Fruit fly (Drosophila melanogaster) whole organism, embryonic: ENCODE measurements around the gene CG17154.

ENCODE experiments used
- Atf3 ChIP-seq: fragments of 200-800 bp; sonication (Bioruptor generic); optimal IDR thresholded peaks from 3 replicates; lab custom pipeline; 2016; ENCODE audit warnings: missing biosample characterization, missing genetic modification characterization
- Bgb ChIP-seq: fragments of 200-800 bp; sonication (Bioruptor generic); IDR thresholded peaks from 2 replicates; pipeline ENCODE4 v1.3.6; 2022; ENCODE audit warnings: missing biosample characterization, missing genetic modification characterization; ENCODE audit not compliant: partially characterized antibody
- Blimp-1 ChIP-seq: fragments of 200-800 bp; sonication (Bioruptor generic); optimal IDR thresholded peaks from 3 replicates; lab custom pipeline; 2018; ENCODE audit warnings: missing biosample characterization, missing genetic modification characterization, mild to moderate bottlenecking, moderate library complexity, missing genetic modification reagents
- CG11695 ChIP-seq: fragments of 200-800 bp; sonication (Bioruptor generic); IDR thresholded peaks from 3 replicates; pipeline ENCODE4 v1.3.6; 2022; ENCODE audit warnings: missing biosample characterization, missing genetic modification characterization
- CG15696 ChIP-seq: fragments of 200-800 bp; sonication (Bioruptor generic); optimal IDR thresholded peaks from 2 replicates; lab custom pipeline; 2019; ENCODE audit warnings: missing biosample characterization, mild to moderate bottlenecking, missing genetic modification characterization, moderate library complexity
- CG1603 ChIP-seq: fragments of 200-800 bp; sonication (Bioruptor generic); optimal IDR thresholded peaks from 2 replicates; lab custom pipeline; 2019; ENCODE audit warnings: missing biosample characterization, mild to moderate bottlenecking, missing genetic modification characterization, moderate library complexity
- CG16813 ChIP-seq: fragments of 200-800 bp; sonication (Bioruptor generic); IDR thresholded peaks from 3 replicates; pipeline ENCODE4 v1.3.6; 2022; ENCODE audit warnings: missing biosample characterization, missing genetic modification characterization; ENCODE audit not compliant: partially characterized antibody
- CG16815 ChIP-seq: fragments of 200-800 bp; sonication (Bioruptor generic); optimal IDR thresholded peaks from 3 replicates; lab custom pipeline; 2017; ENCODE audit warnings: missing biosample characterization, mild to moderate bottlenecking, missing genetic modification characterization
- CG17912 ChIP-seq: fragments of 200-800 bp; sonication (Bioruptor generic); optimal IDR thresholded peaks from 2 replicates; lab custom pipeline; 2018; ENCODE audit warnings: missing biosample characterization, mild to moderate bottlenecking, missing genetic modification characterization
- CG18262 ChIP-seq: fragments of 200-800 bp; optimal IDR thresholded peaks from 3 replicates; lab custom pipeline; 2019; ENCODE audit warnings: missing biosample characterization, mild to moderate bottlenecking, missing genetic modification characterization, moderate library complexity
- CG18599 ChIP-seq: fragments of 200-800 bp; sonication (Bioruptor generic); optimal IDR thresholded peaks from 3 replicates; lab custom pipeline; 2017; ENCODE audit warnings: missing biosample characterization, missing genetic modification characterization, mild to moderate bottlenecking, moderate library complexity, missing genetic modification reagents
- CG18619 ChIP-seq: fragments of 200-800 bp; sonication (Bioruptor generic); optimal IDR thresholded peaks from 3 replicates; lab custom pipeline; 2017; ENCODE audit warnings: missing biosample characterization, mild to moderate bottlenecking, missing genetic modification characterization
- CG2199 ChIP-seq: fragments of 200-800 bp; sonication (Bioruptor generic); IDR thresholded peaks from 3 replicates; pipeline ENCODE4 v1.3.6; 2022; ENCODE audit warnings: missing biosample characterization, missing genetic modification characterization
- CG3281 ChIP-seq: fragments of 200-800 bp; sonication (Bioruptor generic); optimal IDR thresholded peaks from 3 replicates; lab custom pipeline; 2017; ENCODE audit warnings: missing biosample characterization, mild to moderate bottlenecking, missing genetic modification characterization
- CG34376 ChIP-seq: fragments of 200-800 bp; sonication (Bioruptor generic); optimal IDR thresholded peaks from 2 replicates; lab custom pipeline; 2018; ENCODE audit warnings: missing biosample characterization, mild to moderate bottlenecking, missing genetic modification characterization
- CG4730 ChIP-seq: fragments of 200-800 bp; sonication (Bioruptor generic); IDR thresholded peaks from 2 replicates; pipeline ENCODE4 v1.3.6; 2022; ENCODE audit warnings: missing biosample characterization, missing genetic modification characterization
- CG4820 ChIP-seq: fragments of 200-800 bp; sonication (Bioruptor generic); optimal IDR thresholded peaks from 3 replicates; lab custom pipeline; 2016; ENCODE audit warnings: missing biosample characterization, missing genetic modification characterization
- CG5953 ChIP-seq: fragments of 200-800 bp; sonication (Bioruptor generic); IDR thresholded peaks from 2 replicates; pipeline ENCODE4 v1.3.6; 2022; ENCODE audit warnings: missing biosample characterization, missing genetic modification characterization
- CG6272 ChIP-seq: fragments of 200-800 bp; sonication (Bioruptor generic); IDR thresholded peaks from 2 replicates; pipeline ENCODE4 v1.3.6; 2022; ENCODE audit warnings: missing biosample characterization, missing genetic modification characterization
- CG7271 ChIP-seq: fragments of 200-800 bp; sonication (Bioruptor generic); optimal IDR thresholded peaks from 2 replicates; lab custom pipeline; 2018; ENCODE audit warnings: missing biosample characterization, mild to moderate bottlenecking, missing genetic modification characterization, moderate library complexity
- CHES-1-like ChIP-seq: fragments of 200-800 bp; sonication (Bioruptor generic); optimal IDR thresholded peaks from 2 replicates; lab custom pipeline; 2016; ENCODE audit warnings: missing biosample characterization, missing genetic modification characterization
- CoRest ChIP-seq: fragments of 200-800 bp; sonication (Bioruptor generic); optimal IDR thresholded peaks from 3 replicates; lab custom pipeline; 2018; ENCODE audit warnings: missing biosample characterization, mild to moderate bottlenecking, missing genetic modification characterization, moderate library complexity
- Drgx ChIP-seq: fragments of 200-800 bp; sonication (Bioruptor generic); IDR thresholded peaks from 2 replicates; pipeline ENCODE4 v1.3.6; 2022; ENCODE audit warnings: missing biosample characterization, missing genetic modification characterization
- HLH54F ChIP-seq: fragments of 200-800 bp; sonication (Bioruptor generic); optimal IDR thresholded peaks from 3 replicates; lab custom pipeline; 2016; ENCODE audit warnings: missing biosample characterization, missing genetic modification characterization
- Hr3 ChIP-seq: fragments of 200-800 bp; sonication (Bioruptor generic); optimal IDR thresholded peaks from 3 replicates; lab custom pipeline; 2016; ENCODE audit warnings: missing biosample characterization, missing genetic modification characterization
- Hr39 ChIP-seq: fragments of >200 bp; optimal IDR thresholded peaks from 2 replicates; lab custom pipeline; 2017
- Jarid2 ChIP-seq: fragments of 200-800 bp; sonication (Bioruptor generic); optimal IDR thresholded peaks from 3 replicates; lab custom pipeline; 2017; ENCODE audit warnings: mild to moderate bottlenecking, missing biosample characterization, missing genetic modification reagents, missing genetic modification characterization
- NFAT ChIP-seq: fragments of 200-800 bp; sonication (Bioruptor generic); IDR thresholded peaks from 2 replicates; pipeline ENCODE4 v1.3.6; 2022; ENCODE audit warnings: missing biosample characterization, missing genetic modification characterization
- Side ChIP-seq: fragments of 200-800 bp; sonication (Bioruptor generic); optimal IDR thresholded peaks from 2 replicates; lab custom pipeline; 2016; ENCODE audit warnings: missing biosample characterization, missing genetic modification characterization
- Stat92E ChIP-seq, 3 experiments: fragments of >200 bp in 2 of 3; fragments of 200-800 bp in 1 of 3; sonication (Bioruptor generic) in 1 of 3; optimal IDR thresholded peaks; 2 replicates each; lab custom pipeline; 2017 to 2019; ENCODE audit warnings: missing biosample characterization in 3 of 3, missing genetic modification characterization in 3 of 3, mild to moderate bottlenecking in 1 of 3, moderate library complexity in 1 of 3
- Vsx1 ChIP-seq: fragments of 200-800 bp; sonication (Bioruptor generic); optimal IDR thresholded peaks from 2 replicates; lab custom pipeline; 2017; ENCODE audit warnings: missing biosample characterization, mild to moderate bottlenecking, missing genetic modification characterization, missing genetic modification reagents
- caup ChIP-seq: fragments of 200-800 bp; sonication (Bioruptor generic); optimal IDR thresholded peaks from 3 replicates; lab custom pipeline; 2017; ENCODE audit warnings: missing biosample characterization, mild to moderate bottlenecking, missing genetic modification characterization, moderate library complexity; ENCODE audit not compliant: severe bottlenecking
- dimm ChIP-seq: fragments of 200-800 bp; sonication (Bioruptor generic); IDR thresholded peaks from 2 replicates; pipeline ENCODE4 v1.3.6; 2022; ENCODE audit warnings: missing biosample characterization, missing genetic modification characterization
- eve ChIP-seq, 2 experiments: fragments of >200 bp; optimal IDR thresholded peaks; 2 replicates each; lab custom pipeline; 2017; ENCODE audit warnings: missing biosample characterization in 2 of 2, missing genetic modification characterization in 2 of 2
- fd3F ChIP-seq: fragments of 200-800 bp; sonication (Bioruptor generic); optimal IDR thresholded peaks from 2 replicates; lab custom pipeline; 2018; ENCODE audit warnings: missing biosample characterization, mild to moderate bottlenecking, missing genetic modification characterization, moderate library complexity
- ham ChIP-seq: fragments of 200-800 bp; sonication (Bioruptor generic); IDR thresholded peaks from 2 replicates; pipeline ENCODE4 v1.3.6; 2022; ENCODE audit warnings: missing biosample characterization, missing genetic modification characterization
- hkb ChIP-seq, 2 experiments: fragments of 200-800 bp in 1 of 2; fragments of >200 bp in 1 of 2; sonication (Bioruptor generic) in 1 of 2; IDR thresholded peaks in 1 of 2; optimal IDR thresholded peaks in 1 of 2; 2 replicates each; pipeline versions ENCODE4 v1.3.6 to Lab custom; 2017 to 2022; ENCODE audit warnings: missing biosample characterization in 1 of 2, missing genetic modification characterization in 1 of 2
- hth ChIP-seq: fragments of >200 bp; optimal IDR thresholded peaks from 2 replicates; lab custom pipeline; 2017; ENCODE audit warnings: inconsistent platforms
- knrl ChIP-seq: fragments of 200-800 bp; sonication (Bioruptor generic); IDR thresholded peaks from 3 replicates; pipeline ENCODE4 v1.3.6; 2022; ENCODE audit warnings: missing biosample characterization, missing genetic modification characterization; ENCODE audit not compliant: partially characterized antibody
- nerfin-2 ChIP-seq: fragments of 200-800 bp; sonication (Bioruptor generic); IDR thresholded peaks from 2 replicates; pipeline ENCODE4 v1.3.6; 2022; ENCODE audit warnings: missing biosample characterization, missing genetic modification characterization; ENCODE audit not compliant: partially characterized antibody
- onecut ChIP-seq: fragments of 200-800 bp; sonication (Bioruptor generic); IDR thresholded peaks from 2 replicates; pipeline ENCODE4 v1.3.6; 2022; ENCODE audit warnings: missing biosample characterization, missing genetic modification characterization
- otp ChIP-seq: fragments of 200-800 bp; sonication (Bioruptor generic); IDR thresholded peaks from 3 replicates; pipeline ENCODE4, ENCODE4 v1.3.6; 2022; ENCODE audit warnings: missing biosample characterization, missing genetic modification characterization
- sc ChIP-seq, 3 experiments: fragments of >200 bp in 2 of 3; fragments of 200-800 bp in 1 of 3; sonication (Bioruptor generic) in 1 of 3; optimal IDR thresholded peaks; 2 replicates in 2 of 3; 3 replicates in 1 of 3; lab custom pipeline; 2017; ENCODE audit warnings: mild to moderate bottlenecking in 1 of 3, missing biosample characterization in 1 of 3, missing genetic modification characterization in 1 of 3, missing genetic modification reagents in 1 of 3
- sr ChIP-seq: fragments of 200-800 bp; sonication (Bioruptor generic); IDR thresholded peaks from 3 replicates; pipeline ENCODE4 v1.3.6; 2022; ENCODE audit warnings: missing biosample characterization, missing genetic modification characterization
- stwl ChIP-seq: fragments of 200-800 bp; sonication (Bioruptor generic); optimal IDR thresholded peaks from 3 replicates; lab custom pipeline; 2018; ENCODE audit warnings: missing biosample characterization, mild to moderate bottlenecking, missing genetic modification characterization, moderate library complexity
- vnd ChIP-seq: fragments of 200-800 bp; sonication (Bioruptor generic); IDR thresholded peaks from 3 replicates; pipeline ENCODE4 v1.3.6; 2022; ENCODE audit warnings: missing biosample characterization, missing genetic modification characterization; ENCODE audit not compliant: partially characterized antibody
- wdn ChIP-seq: fragments of 200-800 bp; sonication (Bioruptor generic); IDR thresholded peaks from 2 replicates; pipeline ENCODE4 v1.3.6; 2022; ENCODE audit warnings: missing biosample characterization, missing genetic modification characterization
- wek ChIP-seq: fragments of 200-800 bp; sonication (Bioruptor generic); optimal IDR thresholded peaks from 3 replicates; lab custom pipeline; 2018; ENCODE audit warnings: missing biosample characterization, mild to moderate bottlenecking, missing genetic modification characterization, moderate library complexity
- z ChIP-seq: fragments of 200-800 bp; sonication (Bioruptor generic); IDR thresholded peaks from 3 replicates; pipeline ENCODE4 v1.3.6; 2022; ENCODE audit warnings: missing biosample characterization, missing genetic modification characterization

CG17154 gene

DNA sequence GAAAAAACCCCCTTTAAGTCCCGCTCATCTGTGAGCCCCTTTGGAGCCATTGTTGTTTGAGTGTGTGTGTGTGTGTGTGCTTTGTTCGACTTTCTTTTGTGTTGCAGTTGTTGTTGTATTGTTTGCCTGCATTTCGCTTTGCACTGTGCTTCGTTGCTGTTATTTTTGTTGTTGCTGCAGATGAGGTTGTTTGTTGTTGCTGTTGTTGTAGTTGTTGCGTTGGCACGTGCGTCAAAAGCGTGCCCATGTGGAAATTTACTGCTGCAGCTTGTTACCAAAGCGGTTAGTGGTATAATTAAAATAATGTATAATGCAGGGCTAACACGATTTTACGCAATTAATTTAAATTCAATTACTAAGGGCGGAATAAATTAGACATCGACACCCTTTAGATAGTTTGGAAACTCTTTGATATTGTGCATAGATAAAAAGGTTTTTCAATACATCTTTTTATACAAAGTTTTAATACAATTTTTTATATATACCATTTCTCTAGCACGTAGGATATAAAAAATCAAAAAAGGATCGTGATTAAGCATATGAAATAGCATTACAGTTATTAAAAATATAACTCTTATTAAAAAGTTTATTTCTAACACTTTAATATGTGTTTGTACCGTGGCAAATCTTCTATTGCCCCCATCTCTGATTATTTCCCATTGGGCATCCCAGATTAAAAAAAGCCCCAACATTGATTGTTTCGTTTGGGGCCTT is 1.9 kb downstream of the CG17154 start (continued):
- TF ChIP-seq CG18599 (GFP tag; lab: Kevin White, UChicago): no peak
- no peak for TF ChIP-seq Bgb (GFP tag; lab: Robert Waterston, UW)
- TF ChIP-seq Stat92E (GFP tag; optimal IDR thresholded peaks at IDR 0.05; lab: Kevin White, UChicago): no peak
- TF ChIP-seq Hr3 (GFP tag; lab: Kevin White, UChicago): no peak
- TF ChIP-seq sc (optimal IDR thresholded peaks at IDR 0.05; lab: Kevin White, UChicago): no peak
- TF ChIP-seq sc (GFP tag; optimal IDR thresholded peaks at IDR 0.05; lab: Kevin White, UChicago): no peak
- TF ChIP-seq ham: no peak
- 0 out of 3 replicates have a peak, but pooled peaks have one; percentile 21 for TF ChIP-seq sr (GFP tag; lab: Robert Waterston, UW)
- TF ChIP-seq nerfin-2 (GFP tag; lab: Robert Waterston, UW): no peak
- no peak for TF ChIP-seq onecut
- TF ChIP-seq Hr39 (lab: Kevin White, UChicago): no peak
- no peak for TF ChIP-seq NFAT (GFP tag; lab: Robert Waterston, UW)
- no peak for TF ChIP-seq hkb (optimal IDR thresholded peaks at IDR 0.05; lab: Kevin White, UChicago)
- no peak for TF ChIP-seq hkb (GFP tag; IDR thresholded peaks at IDR 0.05; lab: Robert Waterston, UW)
- TF ChIP-seq CG4730 (GFP tag; lab: Robert Waterston, UW): no peak
- no peak for TF ChIP-seq CG3281 (GFP tag; lab: Kevin White, UChicago)
- no peak for TF ChIP-seq CG34376 (GFP tag; lab: Kevin White, UChicago)
- TF ChIP-seq fd3F (GFP tag; lab: Kevin White, UChicago): no peak
- no peak for TF ChIP-seq otp (GFP tag; lab: Robert Waterston, UW)
- no peak for TF ChIP-seq CG15696 (tag; lab: Kevin White, UChicago)
- TF ChIP-seq CG16815 (GFP tag; lab: Kevin White, UChicago): no peak
- no peak for TF ChIP-seq hth (lab: Kevin White, UChicago)
- no peak for TF ChIP-seq CG16813
- no peak for TF ChIP-seq stwl (tag; lab: Kevin White, UChicago)
- TF ChIP-seq Jarid2 (GFP tag; lab: Kevin White, UChicago): no peak
- no peak for TF ChIP-seq CG18619 (GFP tag; lab: Kevin White, UChicago)
- no peak for TF ChIP-seq HLH54F (GFP tag; lab: Kevin White, UChicago)
- TF ChIP-seq Drgx: no peak
- TF ChIP-seq wdn: no peak
- no peak for TF ChIP-seq knrl (GFP tag; lab: Robert Waterston, UW)
- no peak for TF ChIP-seq wek (GFP tag; lab: Kevin White, UChicago)
- no peak for TF ChIP-seq dimm (GFP tag; lab: Robert Waterston, UW)
- TF ChIP-seq CG1603 (tag; lab: Kevin White, UChicago): no peak
- no peak for TF ChIP-seq Side
- TF ChIP-seq Vsx1 (GFP tag; lab: Kevin White, UChicago): no peak
- no peak for TF ChIP-seq vnd (GFP tag; lab: Robert Waterston, UW)
- TF ChIP-seq CG5953 (GFP tag; lab: Robert Waterston, UW): no peak
- TF ChIP-seq CG11695 (GFP tag; lab: Robert Waterston, UW): no peak
- no peak for TF ChIP-seq Atf3 (GFP tag; lab: Kevin White, UChicago)
- no peak for TF ChIP-seq CoRest (tag; lab: Kevin White, UChicago)
- no peak for TF ChIP-seq caup
- no peak for TF ChIP-seq CG17912 (GFP tag; lab: Kevin White, UChicago)
- peak; percentile 13 for TF ChIP-seq Blimp-1 (GFP tag; lab: Kevin White, UChicago)
- no peak for TF ChIP-seq z
- 0 out of 2 replicates have a peak, but pooled peaks have one; percentile 12 for TF ChIP-seq CG6272
- no peak for TF ChIP-seq CHES-1-like (GFP tag; lab: Kevin White, UChicago)
- peak; percentile 94 for TF ChIP-seq CG18262 (tag; lab: Kevin White, UChicago)
- TF ChIP-seq CG2199 (GFP tag; lab: Robert Waterston, UW): no peak
- TF ChIP-seq CG4820: no peak
- TF ChIP-seq eve (GFP tag; optimal IDR thresholded peaks at IDR 0.05; lab: Kevin White, UChicago): peak in 1 of 2 experiments; percentile 47
- TF ChIP-seq CG7271 (tag; lab: Kevin White, UChicago): no peak
